Fruit fly (Drosophila melanogaster): ENCODE data around the gene CG8032.
A peak's percentile ranks its signal among the peaks of the same experiment; 100 is the strongest.

The CG8032 gene

dm6 chr3R:8658688-8659087 lies 5.2 kb upstream of the CG8032 start (continued):
- TF ChIP-seq sima (GFP tag; optimal IDR thresholded peaks at IDR 0.05) (no peak), ranshi (GFP tag; IDR thresholded peaks at IDR 0.05) (no peak), sim (GFP tag; IDR thresholded peaks at IDR 0.05) (no peak), CG11504 (tag; optimal IDR thresholded peaks at IDR 0.05) (peak; percentile 89)

dm6 chr3R:8659200-8659897 lies 4.6 kb upstream of the CG8032 start:
- TF ChIP-seq CG11456 (GFP tag; IDR thresholded peaks at IDR 0.05) (peak; percentile 4; the same call in 1 of the 3 replicates), ac (GFP tag; optimal IDR thresholded peaks at IDR 0.05) (no peak), CG17328 (GFP tag; IDR thresholded peaks at IDR 0.05) (peak; percentile 44; the same call in 1 of the 2 replicates), bsh (GFP tag; optimal IDR thresholded peaks at IDR 0.05) (peak in 1 of 2 experiments; percentile 61), CG18011 (GFP tag; optimal IDR thresholded peaks at IDR 0.05) (no peak), CG8765 (GFP tag; IDR thresholded peaks at IDR 0.05) (no peak), Dbx (GFP tag; IDR thresholded peaks at IDR 0.05) (peak; percentile 55; the same call in 1 of the 3 replicates), CG9817 (tag; optimal IDR thresholded peaks at IDR 0.05) (peak; percentile 67), maf-S (GFP tag; optimal IDR thresholded peaks at IDR 0.05) (peak; percentile 32), tap (tag; optimal IDR thresholded peaks at IDR 0.05) (peak; percentile 24), kay (GFP tag; optimal IDR thresholded peaks at IDR 0.05) (peak; percentile 66), B-H1 (GFP tag; IDR thresholded peaks at IDR 0.05) (peak; percentile 20; the same call in 1 of the 3 replicates), CG17912 (GFP tag; optimal IDR thresholded peaks at IDR 0.05) (peak; percentile 59), sens-2 (GFP tag; IDR thresholded peaks at IDR 0.05) (0 out of 2 replicates have a peak, but pooled peaks have one; percentile 16), ERR (GFP tag; optimal IDR thresholded peaks at IDR 0.05) (peak; percentile 19), btn (GFP tag; optimal IDR thresholded peaks at IDR 0.05) (no peak), CG11398 (GFP tag; optimal IDR thresholded peaks at IDR 0.05) (peak; percentile 18), tin (GFP tag; optimal IDR thresholded peaks at IDR 0.05) (peak; percentile 16), ham (GFP tag; IDR thresholded peaks at IDR 0.05) (no peak), schlank (tag; optimal IDR thresholded peaks at IDR 0.05) (peak; percentile 29), CG16813 (GFP tag; IDR thresholded peaks at IDR 0.05; ENCODE audit: partially characterized antibody) (no peak), sima (GFP tag; optimal IDR thresholded peaks at IDR 0.05) (no peak), her (GFP tag; optimal IDR thresholded peaks at IDR 0.05) (peak; percentile 52), CG11695 (GFP tag; IDR thresholded peaks at IDR 0.05) (peak; percentile 58; the same call in 2 of the 3 replicates), Atf3 (GFP tag; optimal IDR thresholded peaks at IDR 0.05) (no peak), C15 (GFP tag; IDR thresholded peaks at IDR 0.05) (no peak), Hr51 (GFP tag; optimal IDR thresholded peaks at IDR 0.05) (peak; percentile 14 to 67), run (tag; optimal IDR thresholded peaks at IDR 0.05) (no peak), Aef1 (GFP tag; IDR thresholded peaks at IDR 0.05) (no peak), Sox102F (GFP tag; optimal IDR thresholded peaks at IDR 0.05) (peak; percentile 61), h (optimal IDR thresholded peaks at IDR 0.05) (no peak), Nf-YB (GFP tag; optimal IDR thresholded peaks at IDR 0.05) (peak; percentile 7), sens (GFP tag) (peak; percentile 92), MTF-1 (GFP tag; optimal IDR thresholded peaks at IDR 0.05; ENCODE audit: borderline replicate concordance) (peak; percentile 62), pzg (GFP tag; optimal IDR thresholded peaks at IDR 0.05) (peak; percentile 21), Dfd (GFP tag; optimal IDR thresholded peaks at IDR 0.05) (no peak), wek (GFP tag; optimal IDR thresholded peaks at IDR 0.05) (peak; percentile 34), pros (GFP tag; optimal IDR thresholded peaks at IDR 0.05) (peak; percentile 34), usp (GFP tag; optimal IDR thresholded peaks at IDR 0.05) (no peak), CG9215 (GFP tag; IDR thresholded peaks at IDR 0.05) (peak; percentile 33; the same call in 1 of the 2 replicates), sug (tag; optimal IDR thresholded peaks at IDR 0.05) (peak; percentile 59), CG12299 (tag; optimal IDR thresholded peaks at IDR 0.05) (peak; percentile 69), eyg (GFP tag; optimal IDR thresholded peaks at IDR 0.05) (no peak), dmrt99B (tag; optimal IDR thresholded peaks at IDR 0.05) (peak; percentile 72), disco-r (GFP tag; optimal IDR thresholded peaks at IDR 0.05) (peak; percentile 31)
